Fruit fly (Drosophila melanogaster): Measurements from ENCODE around the gene MED1.

The MED1 gene

dm6 chr3L:21640815-21641214 is 6.6 kb upstream of the MED1 start, which contains the start of gene Atox1 (continued):
- TF ChIP-seq MBD-R2 (GFP tag; IDR thresholded peaks at IDR 0.05) (peak; percentile 80), CTCF (GFP tag; optimal IDR thresholded peaks at IDR 0.05) (peak; percentile 86), grau (tag; optimal IDR thresholded peaks at IDR 0.05) (peak; percentile 37), CG13624 (GFP tag; optimal IDR thresholded peaks at IDR 0.05) (peak; percentile 66), CG32772 (GFP tag; IDR thresholded peaks at IDR 0.05) (peak; percentile 59), CG6175 (GFP tag; IDR thresholded peaks at IDR 0.05) (0 out of 3 replicates have a peak, but pooled peaks have one; percentile 17), pfk (GFP tag; optimal IDR thresholded peaks at IDR 0.05) (peak; percentile 49), fd3F (GFP tag; optimal IDR thresholded peaks at IDR 0.05) (peak; percentile 16), Xbp1 (GFP tag; optimal IDR thresholded peaks at IDR 0.05) (peak; percentile 35), mam (GFP tag; optimal IDR thresholded peaks at IDR 0.05) (no peak), stwl (tag; optimal IDR thresholded peaks at IDR 0.05) (peak; percentile 77), CG3838 (GFP tag; optimal IDR thresholded peaks at IDR 0.05) (no peak), chif (GFP tag; optimal IDR thresholded peaks at IDR 0.05) (peak in 1 of 2 experiments; percentile 33), CG14014 (GFP tag; IDR thresholded peaks at IDR 0.05) (0 out of 2 replicates have a peak, but pooled peaks have one; percentile 23), GATAe (GFP tag; conservative IDR thresholded peaks at IDR 0.05) (no peak), slp2 (GFP tag; optimal IDR thresholded peaks at IDR 0.05) (peak; percentile 17), CG15073 (GFP tag; optimal IDR thresholded peaks at IDR 0.05) (no peak), YL-1 (GFP tag; optimal IDR thresholded peaks at IDR 0.05) (peak; percentile 53), CG17829 (tag; optimal IDR thresholded peaks at IDR 0.05) (peak; percentile 27), en (GFP tag; optimal IDR thresholded peaks at IDR 0.05) (no peak), lov (optimal IDR thresholded peaks at IDR 0.05) (no peak), lov (GFP tag; IDR thresholded peaks at IDR 0.05) (0 out of 3 replicates have a peak, but pooled peaks have one; percentile 25), CG34376 (GFP tag; optimal IDR thresholded peaks at IDR 0.05) (peak; percentile 27), knrl (GFP tag; IDR thresholded peaks at IDR 0.05; ENCODE audit: partially characterized antibody) (peak; percentile 48; the same call in 1 of the 3 replicates), CG18262 (tag; optimal IDR thresholded peaks at IDR 0.05) (no peak), Adf1 (GFP tag; IDR thresholded peaks at IDR 0.05) (0 out of 2 replicates have a peak, but pooled peaks have one; percentile 24), sd (tag; optimal IDR thresholded peaks at IDR 0.05) (peak; percentile 13), ham (GFP tag; IDR thresholded peaks at IDR 0.05) (no peak), CG7556 (GFP tag; optimal IDR thresholded peaks at IDR 0.05) (no peak), CG12659 (GFP tag; optimal IDR thresholded peaks at IDR 0.05) (peak; percentile 65), Fer3 (tag; optimal IDR thresholded peaks at IDR 0.05) (peak; percentile 21), HLH3B (GFP tag; IDR thresholded peaks at IDR 0.05) (peak; percentile 38; the same call in 1 of the 2 replicates), CG15514 (GFP tag; optimal IDR thresholded peaks at IDR 0.05) (peak; percentile 87), CG14667 (GFP tag; IDR thresholded peaks at IDR 0.05) (no peak), dpn (GFP tag; optimal IDR thresholded peaks at IDR 0.05) (peak; percentile 15 to 35), mirr (GFP tag; optimal IDR thresholded peaks at IDR 0.05) (peak; percentile 54), CG2712 (tag; optimal IDR thresholded peaks at IDR 0.05) (peak; percentile 42), CG33213 (GFP tag; optimal IDR thresholded peaks at IDR 0.05) (peak; percentile 87), sob (GFP tag; IDR thresholded peaks at IDR 0.05) (peak; percentile 43; the same call in 1 of the 2 replicates), CG32767 (GFP tag; IDR thresholded peaks at IDR 0.05) (no peak), Antp (GFP tag; optimal IDR thresholded peaks at IDR 0.05) (peak; percentile 19), CG13424 (tag; optimal IDR thresholded peaks at IDR 0.05) (peak; percentile 15), CG10979 (tag; optimal IDR thresholded peaks at IDR 0.05) (no peak), CG3281 (GFP tag; optimal IDR thresholded peaks at IDR 0.05) (no peak), Drgx (GFP tag; IDR thresholded peaks at IDR 0.05) (no peak), CG5245 (GFP tag; optimal IDR thresholded peaks at IDR 0.05) (no peak), E2f2 (GFP tag; IDR thresholded peaks at IDR 0.05) (peak; percentile 99), CG4424 (GFP tag; optimal IDR thresholded peaks at IDR 0.05) (peak; percentile 10), Fer2 (tag; optimal IDR thresholded peaks at IDR 0.05) (peak; percentile 35), CG8281 (tag; optimal IDR thresholded peaks at IDR 0.05) (no peak), lab (GFP tag; optimal IDR thresholded peaks at IDR 0.05) (peak; percentile 47)
